Worm (Caenorhabditis elegans) whole organism, young adult: ENCODE results near the gene Y17G9A.3.

Experiments
- B0019.2 ChIP-seq: fragments of 200-800 bp; sonication (Bioruptor generic); conservative IDR thresholded peaks from 2 replicates; pipeline ENCODE4 v1.3.6; 2022; ENCODE audit warnings: missing genetic modification reagents, missing genetic modification characterization, missing compliant biosample characterization
- C06A6.2 ChIP-seq: fragments of 200-800 bp; sonication (Bioruptor generic); conservative IDR thresholded peaks from 2 replicates; pipeline ENCODE4 v1.3.6; 2022; ENCODE audit warnings: missing genetic modification characterization, missing compliant biosample characterization
- D2030.7 ChIP-seq: fragments of 200-800 bp; sonication (Bioruptor generic); IDR thresholded peaks from 2 replicates; pipeline ENCODE4 v1.3.6; 2022; ENCODE audit warnings: missing genetic modification reagents, missing genetic modification characterization, missing compliant biosample characterization
- F10E7.11 ChIP-seq: sonication (generic microtip); optimal IDR thresholded peaks from 2 replicates; lab custom pipeline; 2017; ENCODE audit warnings: mild to moderate bottlenecking, missing genetic modification characterization, moderate library complexity, missing compliant biosample characterization
- F23B12.7 ChIP-seq: sonication (generic microtip); optimal IDR thresholded peaks from 2 replicates; lab custom pipeline; 2017; ENCODE audit warnings: missing genetic modification characterization, mild to moderate bottlenecking, missing compliant biosample characterization, antibody characterized with exemption, moderate library complexity; ENCODE audit not compliant: insufficient read depth
- F55B11.4 ChIP-seq: sonication (generic microtip); optimal IDR thresholded peaks from 2 replicates; lab custom pipeline; 2016; ENCODE audit warnings: missing compliant biosample characterization, missing genetic modification characterization, borderline replicate concordance; ENCODE audit not compliant: insufficient read depth
- T07F8.4 ChIP-seq: sonication (generic microtip); optimal IDR thresholded peaks from 2 replicates; lab custom pipeline; 2016; ENCODE audit warnings: mild to moderate bottlenecking, missing genetic modification characterization, moderate library complexity, missing compliant biosample characterization
- ZK185.1 ChIP-seq: sonication (generic microtip); optimal IDR thresholded peaks from 2 replicates; lab custom pipeline; 2016; ENCODE audit warnings: mild to moderate bottlenecking, missing genetic modification characterization, missing compliant biosample characterization; ENCODE audit not compliant: poor library complexity, severe bottlenecking
- ama-1 ChIP-seq, 3 experiments: fragments of 150-350 bp in 1 of 3; sonication (generic microtip) in 2 of 3; optimal IDR thresholded peaks; 2 replicates each; lab custom pipeline; 2014 to 2018; ENCODE audit warnings: missing biosample characterization in 2 of 3, missing genetic modification characterization in 2 of 3, missing genetic modification reagents in 2 of 3
- atf-7 ChIP-seq: sonication (generic microtip); optimal IDR thresholded peaks from 2 replicates; lab custom pipeline; 2017; ENCODE audit warnings: mild to moderate bottlenecking, missing genetic modification characterization, missing compliant biosample characterization
- attf-3 ChIP-seq: fragments of 200-800 bp; sonication (Bioruptor generic); conservative IDR thresholded peaks from 2 replicates; pipeline ENCODE4 v1.3.6; 2022; ENCODE audit warnings: missing genetic modification reagents, missing genetic modification characterization, missing compliant biosample characterization
- bed-1 ChIP-seq: fragments of 200-800 bp; sonication (Bioruptor generic); IDR thresholded peaks from 2 replicates; pipeline ENCODE4 v1.3.6; 2022; ENCODE audit warnings: missing genetic modification reagents, missing genetic modification characterization, missing compliant biosample characterization
- bed-2 ChIP-seq: fragments of 200-800 bp; sonication (Bioruptor generic); IDR thresholded peaks from 2 replicates; pipeline ENCODE4 v1.3.6; 2022; ENCODE audit warnings: missing genetic modification reagents, missing genetic modification characterization, missing compliant biosample characterization
- cebp-1 ChIP-seq, 2 experiments: fragments of 200-800 bp in 1 of 2; sonication (Bioruptor generic) in 1 of 2; sonication (generic microtip) in 1 of 2; IDR thresholded peaks in 1 of 2; optimal IDR thresholded peaks in 1 of 2; 2 replicates each; pipeline versions ENCODE4 v1.3.6 to Lab custom; 2017 to 2022; ENCODE audit warnings: missing compliant biosample characterization in 2 of 2, missing genetic modification characterization in 2 of 2, mild to moderate bottlenecking in 1 of 2, missing genetic modification reagents in 1 of 2, moderate library complexity in 1 of 2
- die-1 ChIP-seq: sonication (generic microtip); optimal IDR thresholded peaks from 2 replicates; lab custom pipeline; 2016; ENCODE audit warnings: missing genotype, mild to moderate bottlenecking, missing genetic modification characterization, missing compliant biosample characterization
- dpl-1 ChIP-seq: fragments of 150-350 bp; optimal IDR thresholded peaks from 2 replicates; lab custom pipeline; 2014; ENCODE audit warnings: missing biosample characterization, missing genetic modification reagents, missing genetic modification characterization
- egl-18 ChIP-seq: fragments of 200-800 bp; sonication (Bioruptor generic); IDR thresholded peaks from 2 replicates; pipeline ENCODE4 v1.3.6; 2022; ENCODE audit warnings: missing genetic modification reagents, missing genetic modification characterization, missing compliant biosample characterization
- ekl-4 ChIP-seq: fragments of 200-800 bp; sonication (Bioruptor generic); IDR thresholded peaks from 2 replicates; pipeline ENCODE4 v1.3.6; 2022; ENCODE audit warnings: missing genetic modification reagents, missing genetic modification characterization, missing compliant biosample characterization
- him-1 ChIP-seq: sonication (generic microtip); optimal IDR thresholded peaks from 2 replicates; lab custom pipeline; 2016; ENCODE audit warnings: missing genotype, missing genetic modification reagents, missing genetic modification characterization, missing compliant biosample characterization
- hmg-1.2 ChIP-seq: fragments of 200-800 bp; sonication (Bioruptor generic); IDR thresholded peaks from 2 replicates; pipeline ENCODE4 v1.3.6; 2022; ENCODE audit warnings: missing genetic modification reagents, missing genetic modification characterization, missing compliant biosample characterization
- let-607 ChIP-seq, 2 experiments: fragments of 200-800 bp in 1 of 2; sonication (Bioruptor generic) in 1 of 2; sonication (generic microtip) in 1 of 2; optimal IDR thresholded peaks; 2 replicates each; lab custom pipeline; 2016 to 2018; ENCODE audit warnings: mild to moderate bottlenecking in 2 of 2, missing compliant biosample characterization in 2 of 2, missing genetic modification characterization in 2 of 2, moderate library complexity in 2 of 2, missing genotype in 1 of 2
- lin-35 ChIP-seq, 3 experiments: fragments of 150-350 bp in 2 of 3; sonication (generic microtip) in 1 of 3; optimal IDR thresholded peaks; 2 replicates each; lab custom pipeline; 2014 to 2018; ENCODE audit warnings: missing biosample characterization in 3 of 3, missing genetic modification characterization in 3 of 3, missing genetic modification reagents in 3 of 3
- lin-40 ChIP-seq: sonication (generic microtip); optimal IDR thresholded peaks from 2 replicates; lab custom pipeline; 2016; ENCODE audit warnings: missing genetic modification characterization, mild to moderate bottlenecking, missing compliant biosample characterization, missing genotype, missing genetic modification reagents
- lin-54 ChIP-seq: fragments of 200-800 bp; sonication (Bioruptor generic); optimal IDR thresholded peaks from 2 replicates; lab custom pipeline; 2018; ENCODE audit warnings: mild to moderate bottlenecking, missing genetic modification characterization, missing compliant biosample characterization
- lir-1 ChIP-seq: fragments of 200-800 bp; sonication (Bioruptor generic); conservative IDR thresholded peaks from 2 replicates; pipeline ENCODE4 v1.3.6; 2022; ENCODE audit warnings: missing genetic modification reagents, missing genetic modification characterization, missing compliant biosample characterization
- lsl-1 ChIP-seq: fragments of 200-800 bp; sonication (Bioruptor generic); optimal IDR thresholded peaks from 2 replicates; lab custom pipeline; 2018; ENCODE audit warnings: mild to moderate bottlenecking, missing genetic modification characterization, moderate library complexity, missing compliant biosample characterization
- madf-6 ChIP-seq: fragments of 200-800 bp; sonication (Bioruptor generic); IDR thresholded peaks from 2 replicates; pipeline ENCODE4 v1.3.6; 2022; ENCODE audit warnings: missing genetic modification reagents, missing genetic modification characterization, missing compliant biosample characterization
- mcd-1 ChIP-seq: fragments of 200-800 bp; sonication (Bioruptor generic); IDR thresholded peaks from 2 replicates; pipeline ENCODE4 v1.3.6; 2022; ENCODE audit warnings: missing genetic modification reagents, missing genetic modification characterization, missing compliant biosample characterization
- nfya-1 ChIP-seq: sonication (generic microtip); optimal IDR thresholded peaks from 2 replicates; lab custom pipeline; 2017; ENCODE audit warnings: antibody characterized with exemption, missing compliant biosample characterization, missing genetic modification characterization, borderline replicate concordance; ENCODE audit not compliant: insufficient read depth
- nhr-80 ChIP-seq: sonication (generic microtip); optimal IDR thresholded peaks from 2 replicates; lab custom pipeline; 2016; ENCODE audit warnings: missing genetic modification characterization, missing compliant biosample characterization
- nhr-90 ChIP-seq: sonication (generic microtip); optimal IDR thresholded peaks from 2 replicates; lab custom pipeline; 2016; ENCODE audit warnings: missing genotype, mild to moderate bottlenecking, missing genetic modification characterization, missing compliant biosample characterization
- pbrm-1 ChIP-seq: fragments of 200-800 bp; sonication (Bioruptor generic); IDR thresholded peaks from 2 replicates; pipeline ENCODE4 v1.3.6; 2022; ENCODE audit warnings: missing genetic modification reagents, missing genetic modification characterization, missing compliant biosample characterization
- rcor-1 ChIP-seq: fragments of 200-800 bp; sonication (Bioruptor generic); IDR thresholded peaks from 2 replicates; pipeline ENCODE4 v1.3.6; 2022; ENCODE audit warnings: missing genetic modification reagents, missing genetic modification characterization, missing compliant biosample characterization
- snpc-1.1 ChIP-seq: sonication (generic microtip); optimal IDR thresholded peaks from 2 replicates; lab custom pipeline; 2017; ENCODE audit warnings: missing genetic modification characterization, mild to moderate bottlenecking, missing compliant biosample characterization, antibody characterized with exemption, moderate library complexity, missing genotype, missing genetic modification reagents; ENCODE audit not compliant: insufficient read depth
- snpc-3.4 ChIP-seq: sonication (generic microtip); optimal IDR thresholded peaks from 2 replicates; lab custom pipeline; 2017; ENCODE audit warnings: missing genetic modification characterization, mild to moderate bottlenecking, missing compliant biosample characterization, antibody characterized with exemption, moderate library complexity, missing genotype, missing genetic modification reagents
- snpc-4 ChIP-seq, 5 experiments: fragments of 150-350 bp in 1 of 5; sonication (generic microtip) in 4 of 5; optimal IDR thresholded peaks; 2 replicates each; lab custom pipeline; 2014 to 2018; ENCODE audit warnings: missing genetic modification characterization in 5 of 5, missing biosample characterization in 3 of 5, antibody characterized with exemption in 2 of 5, mild to moderate bottlenecking in 2 of 5, missing compliant biosample characterization in 2 of 5, missing genotype in 2 of 5, moderate library complexity in 2 of 5, missing genetic modification reagents in 1 of 5
- sptf-2 ChIP-seq: fragments of 200-800 bp; sonication (Bioruptor generic); optimal IDR thresholded peaks from 2 replicates; lab custom pipeline; 2018; ENCODE audit warnings: mild to moderate bottlenecking, missing genetic modification characterization, missing compliant biosample characterization
- tbp1 ChIP-seq: fragments of 200-800 bp; sonication (Bioruptor generic); optimal IDR thresholded peaks from 2 replicates; lab custom pipeline; 2018; ENCODE audit warnings: mild to moderate bottlenecking, missing genetic modification characterization, missing compliant biosample characterization
- unc-130 ChIP-seq: sonication (generic microtip); optimal IDR thresholded peaks from 2 replicates; lab custom pipeline; 2016; ENCODE audit warnings: missing genetic modification reagents, missing genetic modification characterization, missing compliant biosample characterization
- ztf-25 ChIP-seq: fragments of 200-800 bp; sonication (Bioruptor generic); IDR thresholded peaks from 2 replicates; pipeline ENCODE4 v1.3.6; 2022; ENCODE audit warnings: missing genetic modification reagents, missing genetic modification characterization, missing compliant biosample characterization
- ztf-3 ChIP-seq: fragments of 200-800 bp; sonication (Bioruptor generic); optimal IDR thresholded peaks from 2 replicates; lab custom pipeline; 2018; ENCODE audit warnings: mild to moderate bottlenecking, missing genetic modification characterization, missing compliant biosample characterization
- ztf-6 ChIP-seq: fragments of 200-800 bp; sonication (Bioruptor generic); IDR thresholded peaks from 2 replicates; pipeline ENCODE4 v1.3.6; 2022; ENCODE audit warnings: missing genetic modification reagents, missing genetic modification characterization, missing compliant biosample characterization

Y17G9A.3 gene

DNA sequence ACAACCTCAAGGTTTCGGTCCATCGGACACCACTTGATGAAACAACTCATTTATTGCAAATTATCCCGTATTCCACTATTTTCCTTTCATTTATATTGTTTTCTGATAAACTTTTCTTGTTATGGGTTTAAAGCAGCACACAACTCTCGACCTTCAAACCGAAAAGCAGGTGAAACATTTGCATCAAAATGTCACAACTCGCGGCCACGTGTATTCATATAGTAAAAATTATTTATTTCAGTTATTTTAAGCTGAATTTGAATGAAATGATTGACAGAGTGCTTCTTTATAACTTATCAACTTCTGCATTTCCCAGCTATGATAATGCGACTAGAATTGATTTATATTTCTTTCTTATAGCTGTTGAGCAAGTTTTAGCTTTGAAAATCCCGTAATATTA lies 46.6 kb downstream of the Y17G9A.3 start, which contains the start of gene srw-95 (continued):
- TF ChIP-seq snpc-3.4 (tag; lab: Kevin White, UChicago) (peak; percentile 24), die-1 (tag; lab: Kevin White, UChicago) (peak; percentile 12), nhr-80 (tag; lab: Kevin White, UChicago) (no peak), snpc-1.1 (tag; lab: Kevin White, UChicago) (peak; percentile 24), madf-6 (GFP tag; lab: Robert Waterston, UW) (peak; percentile 45; the same call in 1 of the 2 replicates), nhr-90 (no peak), nfya-1 (tag; lab: Kevin White, UChicago) (no peak), lir-1 (GFP tag; lab: Robert Waterston, UW) (no peak), mcd-1 (GFP tag; lab: Robert Waterston, UW) (peak; percentile 28; the same call in 1 of the 2 replicates), ekl-4 (GFP tag; lab: Robert Waterston, UW) (no peak), ZK185.1 (tag; lab: Kevin White, UChicago) (no peak), rcor-1 (GFP tag; lab: Robert Waterston, UW) (peak; percentile 50; the same call in 1 of the 2 replicates), ama-1 (optimal IDR thresholded peaks at IDR 0.05; lab: Kevin White, UChicago) (no peak), ama-1 (GFP tag; optimal IDR thresholded peaks at IDR 0.05; lab: Kevin White, UChicago) (no peak), unc-130 (peak; percentile 5), lin-35 (GFP tag; optimal IDR thresholded peaks at IDR 0.05; lab: Kevin White, UChicago) (peak in 1 of 3 experiments; percentile 11), ztf-6 (GFP tag; lab: Robert Waterston, UW) (no peak), attf-3 (GFP tag; lab: Robert Waterston, UW) (no peak), atf-7 (tag; lab: Kevin White, UChicago) (peak; percentile 9), lin-54 (GFP tag; lab: Kevin White, UChicago) (peak; percentile 9), bed-2 (GFP tag; lab: Robert Waterston, UW) (no peak), bed-1 (GFP tag; lab: Robert Waterston, UW) (0 out of 2 replicates have a peak, but pooled peaks have one; percentile 8), lin-40 (tag; lab: Kevin White, UChicago) (no peak), B0019.2 (GFP tag; lab: Robert Waterston, UW) (no peak), pbrm-1 (no peak), F10E7.11 (tag; lab: Kevin White, UChicago) (no peak), T07F8.4 (tag; lab: Kevin White, UChicago) (no peak), let-607 (tag; optimal IDR thresholded peaks at IDR 0.05; lab: Kevin White, UChicago) (no peak), F55B11.4 (no peak), hmg-1.2 (0 out of 2 replicates have a peak, but pooled peaks have one; percentile 10), C06A6.2 (GFP tag; lab: Robert Waterston, UW) (no peak)

DNA sequence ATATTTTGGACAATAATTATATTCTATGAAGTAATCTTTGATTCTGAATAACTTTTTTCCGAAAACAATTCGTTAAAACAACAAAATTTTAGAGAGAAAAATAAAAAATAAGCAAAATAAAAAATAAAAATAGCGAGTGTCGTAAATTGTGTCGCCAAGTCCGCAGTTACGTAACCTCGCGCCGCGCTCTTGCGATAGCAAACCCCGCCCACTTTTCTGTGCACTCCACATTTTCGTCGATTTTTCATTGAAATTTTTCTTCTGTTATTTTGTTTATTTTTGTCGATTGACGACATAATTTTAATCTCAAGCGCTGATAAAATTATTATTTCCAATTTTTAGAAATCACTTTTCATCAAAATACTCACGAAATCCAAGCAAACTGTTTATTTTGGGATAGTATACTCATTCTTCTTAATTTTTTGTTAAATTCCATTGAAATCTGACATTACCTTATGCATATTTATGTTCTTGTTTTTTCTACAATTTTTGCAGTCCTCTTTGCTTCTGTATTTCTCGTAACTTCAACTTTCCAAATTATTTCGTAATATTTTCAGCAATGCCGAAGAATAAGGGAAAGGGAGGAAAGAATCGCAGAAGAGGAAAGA lies 48.0 kb downstream of the Y17G9A.3 start, which contains the start of gene eif-1.A:
Gene eif-1.A, plus strand, starts transcription at position 558 of the 608 bp plus-strand sequence.
- TF ChIP-seq ztf-25 (GFP tag; lab: Robert Waterston, UW), result no peak
- TF ChIP-seq tbp1, result peak; percentile 18
- no peak for TF ChIP-seq egl-18 (GFP tag; lab: Robert Waterston, UW)
- no peak for TF ChIP-seq him-1 (tag; lab: Kevin White, UChicago)
- no peak for TF ChIP-seq ztf-3 (GFP tag; lab: Kevin White, UChicago)
- TF ChIP-seq dpl-1 (GFP tag; lab: Kevin White, UChicago), result peak; percentile 18
- peak; percentile 20 for TF ChIP-seq snpc-1.1 (tag; lab: Kevin White, UChicago)
- peak; percentile 27; the same call in 1 of the 2 replicates for TF ChIP-seq pbrm-1
- peak in 1 of 2 experiments; percentile 7 for TF ChIP-seq let-607 (tag; optimal IDR thresholded peaks at IDR 0.05; lab: Kevin White, UChicago)
- TF ChIP-seq lsl-1 (GFP tag; lab: Kevin White, UChicago), result peak; percentile 39
- no peak for TF ChIP-seq sptf-2 (GFP tag; lab: Kevin White, UChicago)
- TF ChIP-seq D2030.7 (GFP tag; lab: Robert Waterston, UW), result peak; percentile 46; the same call in 1 of the 2 replicates
- no peak for TF ChIP-seq cebp-1 (GFP tag; IDR thresholded peaks at IDR 0.05; lab: Robert Waterston, UW)
- TF ChIP-seq cebp-1 (tag; optimal IDR thresholded peaks at IDR 0.05; lab: Kevin White, UChicago), result peak; percentile 39
- TF ChIP-seq lin-54 (GFP tag; lab: Kevin White, UChicago), result peak; percentile 23
- TF ChIP-seq F23B12.7 (tag; lab: Kevin White, UChicago), result peak; percentile 62
- peak; percentile 65 for TF ChIP-seq mcd-1 (GFP tag; lab: Robert Waterston, UW)
- no peak for TF ChIP-seq nfya-1 (tag; lab: Kevin White, UChicago)
- TF ChIP-seq snpc-4 (GFP tag; optimal IDR thresholded peaks at IDR 0.05; lab: Kevin White, UChicago), result peak; percentile 33
- TF ChIP-seq snpc-4 (tag; optimal IDR thresholded peaks at IDR 0.05; lab: Kevin White, UChicago), result peak; percentile 0 to 84 (median 43)
- no peak for TF ChIP-seq snpc-3.4 (tag; lab: Kevin White, UChicago)
